In the genomic region with DNA sequence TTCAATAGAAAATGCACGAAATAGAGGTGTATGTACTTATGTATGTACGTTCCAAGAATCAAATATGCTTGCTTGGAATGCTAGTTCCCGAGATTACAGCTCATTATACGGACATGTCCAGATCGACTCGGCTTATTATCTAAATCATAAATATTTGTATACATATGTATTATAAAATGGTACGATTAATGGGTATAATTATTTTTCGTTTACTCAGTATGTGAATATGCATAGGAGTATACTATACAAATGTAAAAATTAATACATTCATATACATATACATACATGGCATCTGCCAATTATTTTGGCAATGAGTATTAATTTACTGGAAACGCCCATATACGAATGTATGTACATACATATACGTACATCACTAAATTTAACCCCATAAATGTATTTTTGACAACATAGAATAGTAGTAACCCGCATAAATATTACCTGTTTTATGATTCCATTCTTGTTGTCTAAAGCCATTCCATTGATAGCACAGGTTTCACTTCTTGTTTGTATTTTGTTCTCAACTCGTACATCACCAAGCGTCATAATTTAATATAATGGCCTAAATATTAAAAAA, we compare ENCODE assay signal across 4 fruit fly cellular contexts.
TF ChIP-seq lines count a peak whose summit lies in the region.

No protein-coding gene starts in this region.

- TF ChIP-seq CTCF in whole organism, embryonic (GFP tag; optimal IDR thresholded peaks at IDR 0.05; lab: Kevin White, UChicago), result no peak

TF ChIP-seq in whole organism, adult, 20 proteins besides CTCF, POLR2A, EP300 and RAD21:
- no peak for TF ChIP-seq CG7101 (tag; optimal IDR thresholded peaks at IDR 0.05; lab: Kevin White, UChicago)
- TF ChIP-seq kay (GFP tag; lab: Kevin White, UChicago; ENCODE audit: borderline replicate concordance), result peak; percentile 94
TF ChIP-seq in whole organism, adult: peak in this region for 1.

TF ChIP-seq in whole organism, embryonic, 481 proteins besides CTCF, POLR2A, EP300 and RAD21:
- TF ChIP-seq Hmx (GFP tag; optimal IDR thresholded peaks at IDR 0.05; lab: Kevin White, UChicago) (no peak), CG10431 (GFP tag; optimal IDR thresholded peaks at IDR 0.05; lab: Kevin White, UChicago) (peak; percentile 82), Stat92E (GFP tag; optimal IDR thresholded peaks at IDR 0.05; lab: Kevin White, UChicago) (no peak), sens-2 (GFP tag; IDR thresholded peaks at IDR 0.05; lab: Robert Waterston, UW) (no peak), lbe (GFP tag; optimal IDR thresholded peaks at IDR 0.05; lab: Kevin White, UChicago) (peak; percentile 25), MESR4 (GFP tag; optimal IDR thresholded peaks at IDR 0.05; lab: Kevin White, UChicago) (peak; percentile 73), MBD-R2 (GFP tag; IDR thresholded peaks at IDR 0.05; lab: Robert Waterston, UW) (0 out of 2 replicates have a peak, but pooled peaks have one; percentile 8), CG2875 (GFP tag; optimal IDR thresholded peaks at IDR 0.05; lab: Kevin White, UChicago) (no peak), CG1647 (GFP tag; optimal IDR thresholded peaks at IDR 0.05; lab: Kevin White, UChicago) (no peak), CG18262 (tag; optimal IDR thresholded peaks at IDR 0.05; lab: Kevin White, UChicago) (no peak), sens (GFP tag; lab: Kevin White, UChicago) (peak; percentile 45), CG2199 (GFP tag; IDR thresholded peaks at IDR 0.05; lab: Robert Waterston, UW) (0 out of 3 replicates have a peak, but pooled peaks have one; percentile 26)

TF ChIP-seq in whole organism, prepupa, 60 proteins besides CTCF, POLR2A, EP300 and RAD21:
- TF ChIP-seq CG31627 (GFP tag; optimal IDR thresholded peaks at IDR 0.05; lab: Kevin White, UChicago), result no peak
- TF ChIP-seq svp (GFP tag; lab: Kevin White, UChicago), result no peak
- no peak for TF ChIP-seq CG16779 (tag; optimal IDR thresholded peaks at IDR 0.05; lab: Kevin White, UChicago)
- TF ChIP-seq Eip78C (GFP tag; lab: Kevin White, UChicago), result peak; percentile 49

TF ChIP-seq in whole organism, wandering third instar larva, 38 proteins besides CTCF, POLR2A, EP300 and RAD21:
- TF ChIP-seq Dif (GFP tag; optimal IDR thresholded peaks at IDR 0.05; lab: Kevin White, UChicago; ENCODE audit: partially characterized antibody) (no peak), jim (GFP tag; optimal IDR thresholded peaks at IDR 0.05; lab: Kevin White, UChicago) (no peak), Vsx2 (GFP tag; optimal IDR thresholded peaks at IDR 0.05; lab: Kevin White, UChicago; ENCODE audit: partially characterized antibody) (no peak), h (GFP tag; optimal IDR thresholded peaks at IDR 0.05; lab: Kevin White, UChicago) (no peak), ey (GFP tag; optimal IDR thresholded peaks at IDR 0.05; lab: Kevin White, UChicago) (no peak), brk (GFP tag; optimal IDR thresholded peaks at IDR 0.05; lab: Kevin White, UChicago) (peak; percentile 36), usp (GFP tag; optimal IDR thresholded peaks at IDR 0.05; lab: Kevin White, UChicago) (no peak)
